Worm (Caenorhabditis elegans): ENCODE data around the gene btb-8.

btb-8 gene

DNA sequence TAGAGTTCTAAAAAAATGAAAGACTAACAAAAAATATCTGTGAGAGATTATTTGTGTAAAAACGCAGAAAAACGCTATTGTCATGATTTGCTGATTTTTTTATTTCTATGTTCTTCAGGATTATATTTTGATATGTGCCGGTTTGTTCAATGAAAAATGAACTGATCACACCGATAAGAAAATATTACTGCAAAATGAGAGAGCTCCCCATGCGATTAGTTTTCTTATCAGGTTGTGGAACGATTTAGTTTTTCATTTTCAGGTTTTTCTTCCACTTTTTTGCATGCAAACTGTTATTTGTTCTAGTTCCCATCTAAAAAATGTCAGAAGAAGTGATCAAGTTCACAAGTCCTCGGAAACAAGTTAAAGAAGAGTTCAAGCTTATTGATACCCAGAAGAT, 5.7 kb downstream of the btb-8 start, which contains the start of gene btb-9:
btb-9 (plus strand) TSS at position 254 of the 400 bp plus-strand sequence.
- TF ChIP-seq mdt-29 (GFP tag; IDR thresholded peaks at IDR 0.05) (no peak), ceh-32 (tag; optimal IDR thresholded peaks at IDR 0.05; ENCODE audit: poor library complexity) (no peak), aly-2 (tag; optimal IDR thresholded peaks at IDR 0.05) (no peak), spr-3 (GFP tag; optimal IDR thresholded peaks at IDR 0.05) (no peak), dmd-8 (GFP tag; IDR thresholded peaks at IDR 0.05) (no peak), nhr-76 (tag; optimal IDR thresholded peaks at IDR 0.05) (no peak), lin-1 (GFP tag; IDR thresholded peaks at IDR 0.05) (no peak), pha-4 (GFP tag; IDR thresholded peaks at IDR 0.05) (no peak), pha-4 (tag; optimal IDR thresholded peaks at IDR 0.05) (no peak), aha-1 (tag) (peak; percentile 9), tag-97 (GFP tag; IDR thresholded peaks at IDR 0.05) (no peak), set-16 (GFP tag; IDR thresholded peaks at IDR 0.05) (no peak), nhr-10 (tag; optimal IDR thresholded peaks at IDR 0.05) (no peak), egl-27 (tag; optimal IDR thresholded peaks at IDR 0.05) (no peak), egl-43 (GFP tag; IDR thresholded peaks at IDR 0.05) (no peak), Y75B8A.6 (GFP tag; IDR thresholded peaks at IDR 0.05) (no peak), zfp-2 (tag; optimal IDR thresholded peaks at IDR 0.05) (no peak), lin-13 (GFP tag; optimal IDR thresholded peaks at IDR 0.05) (no peak), dmd-6 (GFP tag; IDR thresholded peaks at IDR 0.05) (peak; percentile 72), ZK337.2 (GFP tag; IDR thresholded peaks at IDR 0.05) (no peak), nhr-42 (GFP tag; IDR thresholded peaks at IDR 0.05) (no peak), nhr-48 (tag; optimal IDR thresholded peaks at IDR 0.05) (no peak), ctbp-1 (GFP tag; IDR thresholded peaks at IDR 0.05) (no peak), duxl-1 (tag; optimal IDR thresholded peaks at IDR 0.05; ENCODE audit: poor library complexity) (peak; percentile 4), vab-7 (GFP tag; IDR thresholded peaks at IDR 0.05) (no peak), php-3 (GFP tag; IDR thresholded peaks at IDR 0.05) (0 out of 2 replicates have a peak, but pooled peaks have one; percentile 11), nhr-111 (GFP tag; optimal IDR thresholded peaks at IDR 0.05) (no peak), ceh-20 (GFP tag; IDR thresholded peaks at IDR 0.05) (no peak), Y48G9A.11 (GFP tag; IDR thresholded peaks at IDR 0.05) (no peak), Y105C5A.15 (GFP tag; IDR thresholded peaks at IDR 0.05) (no peak), saeg-2 (GFP tag; IDR thresholded peaks at IDR 0.05) (no peak), nhr-77 (tag; optimal IDR thresholded peaks at IDR 0.05) (no peak), hlh-11 (tag; optimal IDR thresholded peaks at IDR 0.05) (peak; percentile 51), pqm-1 (tag; optimal IDR thresholded peaks at IDR 0.05) (peak; percentile 96), snpc-4 (tag; optimal IDR thresholded peaks at IDR 0.05) (no peak), daf-16 (GFP tag; optimal IDR thresholded peaks at IDR 0.05) (no peak), daf-16 (tag; optimal IDR thresholded peaks at IDR 0.05) (peak; percentile 58), T20F7.1 (GFP tag; optimal IDR thresholded peaks at IDR 0.05) (no peak), F37D6.2 (tag; optimal IDR thresholded peaks at IDR 0.05) (no peak), arid-1 (GFP tag; conservative IDR thresholded peaks at IDR 0.05) (no peak), fkh-10 (GFP tag; optimal IDR thresholded peaks at IDR 0.05) (no peak), ztf-7 (tag; optimal IDR thresholded peaks at IDR 0.05) (no peak), mdl-1 (tag; optimal IDR thresholded peaks at IDR 0.05) (no peak), nhr-28 (tag; optimal IDR thresholded peaks at IDR 0.05) (peak; percentile 84), madf-5 (GFP tag; IDR thresholded peaks at IDR 0.05) (no peak), rbr-2 (tag; optimal IDR thresholded peaks at IDR 0.05) (no peak), F49E8.2 (tag; optimal IDR thresholded peaks at IDR 0.05; ENCODE audit: borderline replicate concordance) (no peak), ZK546.5 (tag; optimal IDR thresholded peaks at IDR 0.05) (no peak)
